Worm (Caenorhabditis elegans): ENCODE measurements around the gene Y43F8B.9.

Gene Y43F8B.9

DNA sequence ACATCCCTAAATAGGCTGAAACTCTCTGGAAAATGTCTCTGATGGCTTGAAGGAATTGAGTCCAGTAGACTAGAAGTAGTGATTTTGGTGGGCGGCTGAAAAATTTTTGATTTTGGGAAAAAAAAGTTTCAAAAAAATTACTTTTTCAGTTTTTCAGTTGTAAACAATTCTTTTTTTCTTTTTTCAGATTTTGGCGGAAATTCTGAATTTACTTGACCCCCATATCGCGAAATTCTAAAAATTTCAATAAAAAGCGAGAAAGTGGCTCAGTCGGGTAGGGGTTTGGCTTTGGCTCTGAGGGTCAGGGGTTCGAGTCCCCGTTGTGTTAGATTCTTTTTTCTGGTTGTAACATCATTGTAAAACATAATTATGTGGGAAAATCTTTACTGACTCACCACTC is 46.9 kb upstream of the Y43F8B.9 start, which contains the start of gene srw-85:
TSS of gene srw-85 (minus strand) at position 101 of the 400 bp plus-strand sequence.
- no peak for TF ChIP-seq elt-4 (tag; optimal IDR thresholded peaks at IDR 0.05)
- TF ChIP-seq ceh-18 (tag; optimal IDR thresholded peaks at IDR 0.05) = no peak

DNA sequence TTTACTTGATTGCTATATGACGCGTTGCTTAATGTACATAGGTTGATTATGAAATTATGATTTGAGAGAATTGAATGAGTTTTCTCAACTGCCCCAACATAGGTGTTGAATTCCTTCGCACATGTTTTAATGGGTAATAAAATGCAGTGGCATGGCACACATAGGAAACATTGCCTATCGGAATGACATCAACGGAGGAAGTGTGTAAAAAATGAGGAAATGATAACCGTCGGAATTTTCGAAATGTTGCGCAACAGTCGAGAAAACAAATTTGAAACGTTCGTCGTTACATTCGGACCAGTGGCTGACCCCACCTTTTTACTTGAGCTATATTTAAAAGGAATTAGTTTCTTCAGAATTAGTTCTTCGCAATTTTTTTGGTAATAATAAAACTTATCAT is 45.9 kb upstream of the Y43F8B.9 start:
- no peak for TF ChIP-seq odd-2 (tag; optimal IDR thresholded peaks at IDR 0.05)
- no peak for TF ChIP-seq hlh-30 (tag; optimal IDR thresholded peaks at IDR 0.05; ENCODE audit: insufficient read depth)
- TF ChIP-seq dve-1 (tag; optimal IDR thresholded peaks at IDR 0.05) = no peak

DNA sequence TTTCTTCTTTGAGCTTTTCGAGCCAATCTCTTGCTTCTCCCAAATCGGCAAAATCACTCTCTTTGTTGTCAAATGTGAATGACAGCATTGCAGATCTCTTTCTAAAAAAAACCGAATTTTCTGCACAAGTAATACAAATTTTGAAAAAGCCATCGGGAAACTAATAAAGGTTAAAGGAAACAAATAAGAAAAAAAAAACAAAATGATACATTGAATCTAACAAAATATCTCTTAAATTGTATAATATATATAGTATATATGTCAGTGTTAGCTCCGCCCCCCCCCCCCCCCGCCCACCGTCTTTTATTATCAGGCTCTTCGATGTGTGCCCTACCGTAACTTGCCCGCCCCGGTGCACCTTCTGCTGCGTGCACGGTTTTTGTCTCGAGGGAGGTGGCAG is 45.0 kb upstream of the Y43F8B.9 start, which contains the start of gene C25F9.11:
TSS of gene C25F9.11 (minus strand) at position 101 of the 400 bp plus-strand sequence.
- no peak for TF ChIP-seq lin-11 (tag; optimal IDR thresholded peaks at IDR 0.05)
- no peak for TF ChIP-seq unc-55 (GFP tag; optimal IDR thresholded peaks at IDR 0.05)
- TF ChIP-seq F13H6.1 (tag; optimal IDR thresholded peaks at IDR 0.05) = no peak
- no peak for TF ChIP-seq dve-1 (tag; optimal IDR thresholded peaks at IDR 0.05)
- no peak for TF ChIP-seq ama-1 (optimal IDR thresholded peaks at IDR 0.05)
- TF ChIP-seq odd-2 (tag; optimal IDR thresholded peaks at IDR 0.05) = no peak
- no peak for TF ChIP-seq hlh-8 (tag; optimal IDR thresholded peaks at IDR 0.05)
- TF ChIP-seq che-1 (tag; optimal IDR thresholded peaks at IDR 0.05) = no peak
- TF ChIP-seq ceh-31 (tag; optimal IDR thresholded peaks at IDR 0.05) = no peak

DNA sequence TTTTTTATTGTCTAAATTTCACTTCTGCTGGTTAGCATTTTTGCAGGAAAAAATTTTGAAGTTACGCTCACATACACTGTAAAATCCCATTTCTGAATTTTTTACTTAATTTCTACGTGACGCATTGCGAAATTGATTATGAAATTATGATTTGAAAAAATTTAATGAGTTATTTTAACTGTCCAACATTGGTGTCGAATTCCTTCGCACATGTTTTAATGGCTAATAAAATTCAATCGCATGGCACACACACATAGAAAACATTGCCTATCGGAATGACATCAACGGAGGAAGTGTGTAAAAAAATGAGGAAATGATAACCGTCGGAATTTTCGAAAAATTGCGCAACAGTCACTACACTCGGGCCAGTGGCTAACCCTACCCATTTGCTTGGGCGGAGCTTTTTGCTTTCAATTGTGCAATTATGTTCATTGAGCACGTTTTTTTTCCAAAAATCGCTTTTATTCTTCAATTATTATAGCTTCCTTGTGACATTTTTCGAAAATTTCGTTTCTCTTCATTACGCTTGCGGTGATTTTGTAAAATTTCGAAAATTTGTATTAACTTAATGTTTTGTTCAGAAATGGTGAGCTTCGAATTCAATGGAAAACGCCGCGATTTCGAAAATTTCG is 44.0 kb upstream of the Y43F8B.9 start, which contains the start of gene C25F9.16:
TSS of gene C25F9.16 (plus strand) at position 582 of the 632 bp plus-strand sequence.
- TF ChIP-seq pros-1 (tag; optimal IDR thresholded peaks at IDR 0.05) (no peak), ceh-14 (tag; optimal IDR thresholded peaks at IDR 0.05) (no peak), ama-1 (optimal IDR thresholded peaks at IDR 0.05) (no peak), unc-86 (tag; optimal IDR thresholded peaks at IDR 0.05) (no peak), elt-2 (tag; optimal IDR thresholded peaks at IDR 0.05) (no peak), fkh-6 (tag; optimal IDR thresholded peaks at IDR 0.05) (no peak), zip-5 (tag; optimal IDR thresholded peaks at IDR 0.05) (no peak), ceh-34 (tag; optimal IDR thresholded peaks at IDR 0.05) (no peak), ceh-6 (GFP tag; optimal IDR thresholded peaks at IDR 0.05) (no peak), pqm-1 (tag; optimal IDR thresholded peaks at IDR 0.05) (no peak)

DNA sequence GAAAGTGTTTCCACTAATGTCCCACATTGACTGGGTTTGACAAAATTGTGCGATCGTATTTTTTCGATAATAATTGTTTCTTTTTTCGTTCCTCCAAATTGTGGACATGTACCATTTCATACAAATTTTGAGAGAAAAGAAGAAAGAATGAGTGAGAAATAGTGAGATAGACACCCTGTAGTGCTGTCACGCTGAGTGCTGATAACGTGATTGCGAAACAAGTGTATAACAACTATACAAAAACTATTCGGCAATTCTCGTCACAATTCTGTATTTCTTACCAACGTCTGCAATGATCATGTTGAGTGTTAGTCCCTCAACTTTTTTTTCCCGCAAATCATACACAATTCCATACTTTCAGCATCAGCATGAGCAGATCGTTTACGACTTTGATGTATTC is 41.6 kb upstream of the Y43F8B.9 start, which contains the start of gene C25F9.14:
TSS of gene C25F9.14 (plus strand) at position 178 of the 400 bp plus-strand sequence.
- no peak for TF ChIP-seq Y22D7AL.16 (tag; optimal IDR thresholded peaks at IDR 0.05)
- no peak for TF ChIP-seq ceh-30 (tag; optimal IDR thresholded peaks at IDR 0.05)
- no peak for TF ChIP-seq fkh-6 (tag; optimal IDR thresholded peaks at IDR 0.05)
- TF ChIP-seq ceh-22 (tag; optimal IDR thresholded peaks at IDR 0.05) = no peak
- no peak for TF ChIP-seq ceh-19 (GFP tag; optimal IDR thresholded peaks at IDR 0.05)
- TF ChIP-seq eyg-1 (tag; optimal IDR thresholded peaks at IDR 0.05) = no peak
- TF ChIP-seq ceh-34 (tag; optimal IDR thresholded peaks at IDR 0.05) = no peak
- no peak for TF ChIP-seq pros-1 (tag; optimal IDR thresholded peaks at IDR 0.05)
- no peak for TF ChIP-seq npax-4 (tag; optimal IDR thresholded peaks at IDR 0.05)
- TF ChIP-seq C38D4.7 (GFP tag; optimal IDR thresholded peaks at IDR 0.05) = no peak
- TF ChIP-seq ztf-16 (tag; optimal IDR thresholded peaks at IDR 0.05) = no peak
- no peak for TF ChIP-seq tbx-2 (tag; optimal IDR thresholded peaks at IDR 0.05)
- TF ChIP-seq hlh-8 (tag; optimal IDR thresholded peaks at IDR 0.05) = no peak
- TF ChIP-seq syd-9 (tag; optimal IDR thresholded peaks at IDR 0.05) = no peak
- no peak for TF ChIP-seq madf-2 (tag; optimal IDR thresholded peaks at IDR 0.05)
- TF ChIP-seq tbx-7 (tag; optimal IDR thresholded peaks at IDR 0.05) = no peak
- TF ChIP-seq ceh-45 (GFP tag; IDR thresholded peaks at IDR 0.05) = no peak
- no peak for TF ChIP-seq elt-4 (tag; optimal IDR thresholded peaks at IDR 0.05)
- TF ChIP-seq odd-2 (tag; optimal IDR thresholded peaks at IDR 0.05) = no peak
